Fruit fly (Drosophila melanogaster) whole organism, embryonic: ENCODE measurements around the gene CG5805.

Experiments used
- CG10147 ChIP-seq: fragments of 200-800 bp; sonication (Bioruptor generic); optimal IDR thresholded peaks from 2 replicates; lab custom pipeline; 2019; ENCODE audit warnings: missing biosample characterization, mild to moderate bottlenecking, missing genetic modification characterization, moderate library complexity
- CG3065 ChIP-seq: fragments of 200-800 bp; sonication (Bioruptor generic); optimal IDR thresholded peaks from 2 replicates; lab custom pipeline; 2016; ENCODE audit warnings: missing biosample characterization, missing genetic modification characterization
- Drgx ChIP-seq: fragments of 200-800 bp; sonication (Bioruptor generic); IDR thresholded peaks from 2 replicates; pipeline ENCODE4 v1.3.6; 2022; ENCODE audit warnings: missing biosample characterization, missing genetic modification characterization
- repo ChIP-seq: fragments of 200-800 bp; sonication (Bioruptor generic); optimal IDR thresholded peaks from 2 replicates; lab custom pipeline; 2016; ENCODE audit warnings: missing biosample characterization, missing genetic modification characterization

DNA sequence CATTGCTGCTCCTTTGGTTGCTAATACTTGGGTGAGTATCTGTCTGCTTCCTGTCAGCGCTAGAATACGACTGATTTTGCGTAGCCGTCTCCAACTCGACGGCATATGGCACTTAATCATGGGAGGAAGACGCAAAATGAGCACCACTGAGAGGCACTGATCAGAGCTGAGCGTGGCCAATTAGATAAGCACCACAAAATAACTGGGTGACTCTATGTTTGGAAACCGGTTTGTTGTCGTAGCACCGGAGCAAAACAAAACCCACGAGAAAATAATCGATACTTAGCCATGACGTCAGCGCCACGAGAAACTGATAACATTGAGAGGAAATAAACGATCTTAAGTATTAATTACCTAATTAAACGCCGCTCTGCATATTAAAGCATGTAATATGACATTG lies 12.3 kb upstream of the CG5805 start, which contains the start of gene Ude:
- TF ChIP-seq CG10147 (GFP tag; lab: Kevin White, UChicago) (no peak), Drgx (GFP tag; lab: Robert Waterston, UW) (no peak), repo (GFP tag; lab: Kevin White, UChicago) (no peak), CG3065 (GFP tag; lab: Kevin White, UChicago) (no peak)
